Fruit fly (Drosophila melanogaster): ENCODE data around the gene Smn.
A peak's percentile ranks its signal among the peaks of the same experiment; 100 is the strongest.

Smn gene

dm6 chr3L:16612152-16612551 lies 30.8 kb upstream of the Smn start, which contains the start of gene CG4101 (continued):
- TF ChIP-seq CG32006 (GFP tag; optimal IDR thresholded peaks at IDR 0.05) (peak; percentile 71), Ets96B (tag; optimal IDR thresholded peaks at IDR 0.05) (peak; percentile 71), Sox14 (GFP tag; optimal IDR thresholded peaks at IDR 0.05) (peak; percentile 85), Hr38 (GFP tag; optimal IDR thresholded peaks at IDR 0.05) (no peak), Lpt (GFP tag; optimal IDR thresholded peaks at IDR 0.05) (peak; percentile 31), cyc (GFP tag; optimal IDR thresholded peaks at IDR 0.05) (peak; percentile 81), CG6792 (GFP tag; optimal IDR thresholded peaks at IDR 0.05) (peak; percentile 71), fkh (GFP tag; optimal IDR thresholded peaks at IDR 0.05) (peak; percentile 42), Sox102F (GFP tag; optimal IDR thresholded peaks at IDR 0.05) (peak; percentile 81), ss (GFP tag; optimal IDR thresholded peaks at IDR 0.05) (peak; percentile 54 to 74), CG10669 (GFP tag; optimal IDR thresholded peaks at IDR 0.05) (peak; percentile 69), CG11294 (GFP tag; IDR thresholded peaks at IDR 0.05) (peak; percentile 61; the same call in 1 of the 2 replicates), dac (GFP tag; optimal IDR thresholded peaks at IDR 0.05) (peak; percentile 55), CG3032 (tag; optimal IDR thresholded peaks at IDR 0.05) (peak; percentile 80), CG34406 (GFP tag; optimal IDR thresholded peaks at IDR 0.05) (peak; percentile 80)

dm6 chr3L:16610201-16610600 lies 28.9 kb upstream of the Smn start, which contains the start of gene Prosbeta6:
Prosbeta6 (minus strand) TSS chr3L:16610418.
- TF ChIP-seq cyc (GFP tag; optimal IDR thresholded peaks at IDR 0.05) (no peak), Sox14 (GFP tag; optimal IDR thresholded peaks at IDR 0.05) (no peak), Hr39 (GFP tag; optimal IDR thresholded peaks at IDR 0.05) (no peak), CG34406 (GFP tag; optimal IDR thresholded peaks at IDR 0.05) (no peak), CG6792 (GFP tag; optimal IDR thresholded peaks at IDR 0.05) (no peak), CG3919 (GFP tag; optimal IDR thresholded peaks at IDR 0.05) (no peak), Eip78C (GFP tag) (no peak), CG8119 (GFP tag; IDR thresholded peaks at IDR 0.05) (no peak), fd59A (GFP tag; optimal IDR thresholded peaks at IDR 0.05) (no peak), CG11294 (GFP tag; IDR thresholded peaks at IDR 0.05) (no peak), ss (GFP tag; optimal IDR thresholded peaks at IDR 0.05) (no peak), Sox15 (GFP tag; optimal IDR thresholded peaks at IDR 0.05) (no peak), dsx (GFP tag; optimal IDR thresholded peaks at IDR 0.05; ENCODE audit: poor library complexity, severe bottlenecking) (no peak), CG16779 (tag; optimal IDR thresholded peaks at IDR 0.05) (no peak), vri (GFP tag; optimal IDR thresholded peaks at IDR 0.05) (no peak)

dm6 chr3L:16609120-16609519 lies 27.8 kb upstream of the Smn start, which contains the start of gene CG4098:
CG4098 (minus strand) TSS chr3L:16609347.
- TF ChIP-seq CG15336 (GFP tag; IDR thresholded peaks at IDR 0.05) (peak; percentile 58), salr (GFP tag; optimal IDR thresholded peaks at IDR 0.05) (peak in 1 of 2 experiments; percentile 10), CG11762 (GFP tag; optimal IDR thresholded peaks at IDR 0.05; ENCODE audit: insufficient read depth) (peak; percentile 15), Gug (GFP tag; IDR thresholded peaks at IDR 0.05) (peak; percentile 31; the same call in 1 of the 2 replicates), CG8319 (GFP tag; optimal IDR thresholded peaks at IDR 0.05) (no peak), CG11294 (GFP tag; IDR thresholded peaks at IDR 0.05) (peak; percentile 45; the same call in 1 of the 2 replicates), Blimp-1 (GFP tag; optimal IDR thresholded peaks at IDR 0.05) (no peak), Hr38 (GFP tag; optimal IDR thresholded peaks at IDR 0.05) (peak; percentile 8), Met (GFP tag; optimal IDR thresholded peaks at IDR 0.05) (peak; percentile 39), CG32006 (GFP tag; optimal IDR thresholded peaks at IDR 0.05) (peak; percentile 55), pdm3 (GFP tag; optimal IDR thresholded peaks at IDR 0.05) (peak; percentile 73), dsx (GFP tag; optimal IDR thresholded peaks at IDR 0.05; ENCODE audit: poor library complexity, severe bottlenecking) (peak; percentile 53), CG8632 (GFP tag; optimal IDR thresholded peaks at IDR 0.05) (peak; percentile 22), fkh (GFP tag; optimal IDR thresholded peaks at IDR 0.05) (no peak), CG16779 (tag; optimal IDR thresholded peaks at IDR 0.05) (no peak), Eip93F (GFP tag; optimal IDR thresholded peaks at IDR 0.05) (no peak), topi (GFP tag; optimal IDR thresholded peaks at IDR 0.05) (peak; percentile 30), net (GFP tag; optimal IDR thresholded peaks at IDR 0.05) (peak; percentile 56), Sox14 (GFP tag; optimal IDR thresholded peaks at IDR 0.05) (peak; percentile 65), CG6276 (GFP tag; optimal IDR thresholded peaks at IDR 0.05) (no peak), lz (GFP tag; optimal IDR thresholded peaks at IDR 0.05) (peak; percentile 59), fd85E (GFP tag; optimal IDR thresholded peaks at IDR 0.05) (no peak), eg (GFP tag; IDR thresholded peaks at IDR 0.05) (peak; percentile 87), achi (GFP tag; optimal IDR thresholded peaks at IDR 0.05) (peak; percentile 51), CG3919 (GFP tag; optimal IDR thresholded peaks at IDR 0.05) (peak; percentile 81), spab (GFP tag; optimal IDR thresholded peaks at IDR 0.05) (no peak), svp (GFP tag) (peak; percentile 79), CG3032 (tag; optimal IDR thresholded peaks at IDR 0.05) (peak; percentile 53), fd59A (GFP tag; optimal IDR thresholded peaks at IDR 0.05) (no peak), cyc (GFP tag; optimal IDR thresholded peaks at IDR 0.05) (peak; percentile 65), Eip75B (GFP tag; optimal IDR thresholded peaks at IDR 0.05) (peak; percentile 32), esn (GFP tag; optimal IDR thresholded peaks at IDR 0.05) (peak; percentile 69), Hr39 (GFP tag; optimal IDR thresholded peaks at IDR 0.05) (peak; percentile 70)

Measured in whole organism, prepupa.